Worm (Caenorhabditis elegans) whole organism, young adult: ENCODE measurements around the gene faah-2.
A peak's percentile ranks its signal among the peaks of the same experiment; 100 is the strongest.

ENCODE experiments used
- F10E7.11 ChIP-seq: sonication (generic microtip); optimal IDR thresholded peaks from 2 replicates; lab custom pipeline; 2017; ENCODE audit warnings: mild to moderate bottlenecking, missing genetic modification characterization, moderate library complexity, missing compliant biosample characterization
- F39B2.1 ChIP-seq: fragments of 200-800 bp; sonication (Bioruptor generic); IDR thresholded peaks from 2 replicates; pipeline ENCODE4 v1.3.6; 2022; ENCODE audit warnings: missing genetic modification reagents, missing genetic modification characterization, missing compliant biosample characterization
- F49E8.2 ChIP-seq: sonication (generic microtip); optimal IDR thresholded peaks from 3 replicates; lab custom pipeline; 2017; ENCODE audit warnings: missing genetic modification characterization, mild to moderate bottlenecking, missing compliant biosample characterization, antibody characterized with exemption, moderate library complexity; ENCODE audit not compliant: insufficient read depth
- F52B5.7 ChIP-seq: sonication (generic microtip); optimal IDR thresholded peaks from 2 replicates; lab custom pipeline; 2016; ENCODE audit warnings: mild to moderate bottlenecking, missing genetic modification characterization, missing compliant biosample characterization
- F57A8.1 ChIP-seq: fragments of 200-800 bp; sonication (Bioruptor generic); optimal IDR thresholded peaks from 2 replicates; lab custom pipeline; 2018; ENCODE audit warnings: mild to moderate bottlenecking, missing genetic modification characterization, moderate library complexity, missing compliant biosample characterization
- F57C9.4 ChIP-seq: sonication (generic microtip); optimal IDR thresholded peaks from 2 replicates; lab custom pipeline; 2017; ENCODE audit warnings: mild to moderate bottlenecking, missing genetic modification characterization, missing compliant biosample characterization
- ZK185.1 ChIP-seq: sonication (generic microtip); optimal IDR thresholded peaks from 2 replicates; lab custom pipeline; 2016; ENCODE audit warnings: mild to moderate bottlenecking, missing genetic modification characterization, missing compliant biosample characterization; ENCODE audit not compliant: poor library complexity, severe bottlenecking
- aptf-3 ChIP-seq: fragments of 200-800 bp; sonication (Bioruptor generic); IDR thresholded peaks from 2 replicates; pipeline ENCODE4 v1.3.6; 2022; ENCODE audit warnings: missing genetic modification characterization, missing compliant biosample characterization
- athp-1 ChIP-seq: sonication (generic microtip); optimal IDR thresholded peaks from 2 replicates; lab custom pipeline; 2017; ENCODE audit warnings: mild to moderate bottlenecking, missing genetic modification characterization, missing compliant biosample characterization
- attf-3 ChIP-seq: fragments of 200-800 bp; sonication (Bioruptor generic); conservative IDR thresholded peaks from 2 replicates; pipeline ENCODE4 v1.3.6; 2022; ENCODE audit warnings: missing genetic modification reagents, missing genetic modification characterization, missing compliant biosample characterization
- ccch-3 ChIP-seq: fragments of 200-800 bp; sonication (Bioruptor generic); optimal IDR thresholded peaks from 2 replicates; lab custom pipeline; 2018; ENCODE audit warnings: mild to moderate bottlenecking, missing genetic modification characterization, missing compliant biosample characterization
- cebp-1 ChIP-seq, 2 experiments: fragments of 200-800 bp in 1 of 2; sonication (Bioruptor generic) in 1 of 2; sonication (generic microtip) in 1 of 2; IDR thresholded peaks in 1 of 2; optimal IDR thresholded peaks in 1 of 2; 2 replicates each; pipeline versions ENCODE4 v1.3.6 to Lab custom; 2017 to 2022; ENCODE audit warnings: missing compliant biosample characterization in 2 of 2, missing genetic modification characterization in 2 of 2, mild to moderate bottlenecking in 1 of 2, missing genetic modification reagents in 1 of 2, moderate library complexity in 1 of 2
- ceh-27 ChIP-seq: fragments of 200-800 bp; sonication (Bioruptor generic); optimal IDR thresholded peaks from 2 replicates; lab custom pipeline; 2018; ENCODE audit warnings: mild to moderate bottlenecking, missing genetic modification characterization, moderate library complexity, missing compliant biosample characterization
- ceh-79 ChIP-seq: sonication (generic microtip); optimal IDR thresholded peaks from 2 replicates; lab custom pipeline; 2017; ENCODE audit warnings: mild to moderate bottlenecking, missing genetic modification characterization, missing compliant biosample characterization
- chd-7 ChIP-seq: sonication (generic microtip); optimal IDR thresholded peaks from 2 replicates; lab custom pipeline; 2016; ENCODE audit warnings: mild to moderate bottlenecking, missing genetic modification characterization, moderate library complexity, missing compliant biosample characterization
- die-1 ChIP-seq: sonication (generic microtip); optimal IDR thresholded peaks from 2 replicates; lab custom pipeline; 2016; ENCODE audit warnings: missing genotype, mild to moderate bottlenecking, missing genetic modification characterization, missing compliant biosample characterization
- dox-1 ChIP-seq: fragments of 200-800 bp; sonication (Bioruptor generic); IDR thresholded peaks from 2 replicates; pipeline ENCODE4 v1.3.6; 2022; ENCODE audit warnings: missing genetic modification reagents, missing genetic modification characterization, missing compliant biosample characterization
- dpff-1 ChIP-seq: sonication (generic microtip); optimal IDR thresholded peaks from 2 replicates; lab custom pipeline; 2017; ENCODE audit warnings: mild to moderate bottlenecking, missing genetic modification characterization, missing compliant biosample characterization
- dpl-1 ChIP-seq: fragments of 150-350 bp; optimal IDR thresholded peaks from 2 replicates; lab custom pipeline; 2014; ENCODE audit warnings: missing biosample characterization, missing genetic modification reagents, missing genetic modification characterization
- egrh-3 ChIP-seq: fragments of 200-800 bp; sonication (Bioruptor generic); IDR thresholded peaks from 2 replicates; pipeline ENCODE4 v1.3.6; 2022; ENCODE audit warnings: missing genetic modification reagents, missing genetic modification characterization, missing compliant biosample characterization
- ekl-4 ChIP-seq: fragments of 200-800 bp; sonication (Bioruptor generic); IDR thresholded peaks from 2 replicates; pipeline ENCODE4 v1.3.6; 2022; ENCODE audit warnings: missing genetic modification reagents, missing genetic modification characterization, missing compliant biosample characterization
- gei-17 ChIP-seq: fragments of 200-800 bp; sonication (Bioruptor generic); optimal IDR thresholded peaks from 2 replicates; lab custom pipeline; 2018; ENCODE audit warnings: mild to moderate bottlenecking, missing genetic modification characterization, missing compliant biosample characterization
- him-1 ChIP-seq: sonication (generic microtip); optimal IDR thresholded peaks from 2 replicates; lab custom pipeline; 2016; ENCODE audit warnings: missing genotype, missing genetic modification reagents, missing genetic modification characterization, missing compliant biosample characterization
- lag-1 ChIP-seq: fragments of 200-800 bp; sonication (Bioruptor generic); IDR thresholded peaks from 2 replicates; pipeline ENCODE4 v1.3.6; 2022; ENCODE audit warnings: missing genetic modification reagents, missing genetic modification characterization, missing compliant biosample characterization
- lin-26 ChIP-seq: fragments of 200-800 bp; sonication (Bioruptor generic); IDR thresholded peaks from 2 replicates; pipeline ENCODE4 v1.3.6; 2022; ENCODE audit warnings: missing genetic modification reagents, missing genetic modification characterization, missing compliant biosample characterization
- lin-40 ChIP-seq: sonication (generic microtip); optimal IDR thresholded peaks from 2 replicates; lab custom pipeline; 2016; ENCODE audit warnings: missing genetic modification characterization, mild to moderate bottlenecking, missing compliant biosample characterization, missing genotype, missing genetic modification reagents
- lin-54 ChIP-seq: fragments of 200-800 bp; sonication (Bioruptor generic); optimal IDR thresholded peaks from 2 replicates; lab custom pipeline; 2018; ENCODE audit warnings: mild to moderate bottlenecking, missing genetic modification characterization, missing compliant biosample characterization
- lir-1 ChIP-seq: fragments of 200-800 bp; sonication (Bioruptor generic); conservative IDR thresholded peaks from 2 replicates; pipeline ENCODE4 v1.3.6; 2022; ENCODE audit warnings: missing genetic modification reagents, missing genetic modification characterization, missing compliant biosample characterization
- madf-10 ChIP-seq: sonication (generic microtip); optimal IDR thresholded peaks from 2 replicates; lab custom pipeline; 2016; ENCODE audit warnings: mild to moderate bottlenecking, missing genetic modification characterization, missing compliant biosample characterization
- nfya-2 ChIP-seq: fragments of 200-800 bp; sonication (Bioruptor generic); IDR thresholded peaks from 2 replicates; pipeline ENCODE4 v1.3.6; 2022; ENCODE audit warnings: missing genetic modification reagents, missing genetic modification characterization, missing compliant biosample characterization
- nhr-120 ChIP-seq: fragments of 200-800 bp; sonication (Bioruptor generic); IDR thresholded peaks from 2 replicates; pipeline ENCODE4 v1.3.6; 2022; ENCODE audit warnings: missing genetic modification characterization, missing compliant biosample characterization
- rcor-1 ChIP-seq: fragments of 200-800 bp; sonication (Bioruptor generic); IDR thresholded peaks from 2 replicates; pipeline ENCODE4 v1.3.6; 2022; ENCODE audit warnings: missing genetic modification reagents, missing genetic modification characterization, missing compliant biosample characterization
- rec-8 ChIP-seq, 2 experiments: sonication (generic microtip); optimal IDR thresholded peaks; 2 replicates each; lab custom pipeline; 2016; ENCODE audit warnings: mild to moderate bottlenecking in 2 of 2, missing genetic modification characterization in 2 of 2, missing genetic modification reagents in 2 of 2, missing genotype in 2 of 2, missing biosample characterization in 1 of 2, missing compliant biosample characterization in 1 of 2, moderate library complexity in 1 of 2
- repo-1 ChIP-seq: sonication (generic microtip); optimal IDR thresholded peaks from 2 replicates; lab custom pipeline; 2017; ENCODE audit warnings: mild to moderate bottlenecking, missing genetic modification characterization, missing compliant biosample characterization
- somi-1 ChIP-seq: fragments of 200-800 bp; sonication (Bioruptor generic); optimal IDR thresholded peaks from 2 replicates; lab custom pipeline; 2018; ENCODE audit warnings: mild to moderate bottlenecking, missing genetic modification characterization, missing compliant biosample characterization
- sptf-2 ChIP-seq: fragments of 200-800 bp; sonication (Bioruptor generic); optimal IDR thresholded peaks from 2 replicates; lab custom pipeline; 2018; ENCODE audit warnings: mild to moderate bottlenecking, missing genetic modification characterization, missing compliant biosample characterization
- tbp1 ChIP-seq: fragments of 200-800 bp; sonication (Bioruptor generic); optimal IDR thresholded peaks from 2 replicates; lab custom pipeline; 2018; ENCODE audit warnings: mild to moderate bottlenecking, missing genetic modification characterization, missing compliant biosample characterization
- unc-62 ChIP-seq: fragments of 150-350 bp; optimal IDR thresholded peaks from 2 replicates; lab custom pipeline; 2014; ENCODE audit warnings: missing biosample characterization, missing genetic modification reagents, missing genetic modification characterization
- xnd-1 ChIP-seq: sonication (generic microtip); optimal IDR thresholded peaks from 2 replicates; lab custom pipeline; 2016; ENCODE audit warnings: missing genotype, missing genetic modification reagents, missing genetic modification characterization, missing compliant biosample characterization
- ztf-18 ChIP-seq: sonication (generic microtip); optimal IDR thresholded peaks from 2 replicates; lab custom pipeline; 2016; ENCODE audit warnings: missing genotype, mild to moderate bottlenecking, missing genetic modification characterization, missing compliant biosample characterization
- ztf-25 ChIP-seq: fragments of 200-800 bp; sonication (Bioruptor generic); IDR thresholded peaks from 2 replicates; pipeline ENCODE4 v1.3.6; 2022; ENCODE audit warnings: missing genetic modification reagents, missing genetic modification characterization, missing compliant biosample characterization
- ztf-3 ChIP-seq: fragments of 200-800 bp; sonication (Bioruptor generic); optimal IDR thresholded peaks from 2 replicates; lab custom pipeline; 2018; ENCODE audit warnings: mild to moderate bottlenecking, missing genetic modification characterization, missing compliant biosample characterization

faah-2 gene

DNA sequence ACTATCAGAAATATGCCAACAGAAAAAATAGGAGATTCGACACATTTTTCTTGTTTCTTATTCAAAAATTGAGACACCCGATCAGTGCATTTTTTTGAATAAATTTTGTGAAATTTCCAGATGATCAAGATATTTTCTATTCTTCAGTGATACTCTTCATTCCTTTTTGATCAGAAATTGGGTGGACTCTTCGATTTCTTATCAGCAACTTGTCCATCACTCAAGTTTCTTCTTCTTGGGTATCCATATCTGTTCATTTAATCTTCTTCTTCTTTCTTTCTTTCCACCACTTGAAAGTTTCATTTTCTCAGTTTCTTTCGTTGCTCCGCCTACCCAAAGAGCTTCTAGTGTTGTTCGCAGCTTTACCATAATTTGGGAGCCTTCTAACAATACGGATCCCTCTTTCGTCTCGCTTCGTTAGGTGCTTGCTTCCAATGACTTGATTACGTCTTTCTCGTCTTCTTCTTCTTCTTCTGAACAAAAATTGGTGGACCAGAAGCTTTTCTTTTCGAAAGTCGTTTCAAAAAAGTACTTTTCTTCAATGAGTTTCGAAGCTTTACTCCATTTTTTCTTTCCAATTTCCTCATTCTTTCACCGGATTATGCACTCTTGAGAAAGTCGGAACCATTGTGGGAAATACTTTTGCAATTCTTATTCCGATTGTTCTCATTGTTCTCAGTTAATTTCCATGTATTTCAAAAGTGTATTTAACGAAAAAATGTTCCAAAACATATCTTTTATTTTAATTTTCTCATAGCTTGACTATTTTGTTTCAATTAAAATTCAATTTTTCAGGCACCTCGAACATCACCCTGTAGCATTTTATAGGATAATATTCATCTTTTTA, 23.7 kb downstream of the faah-2 start, which contains the start of gene pct-1:
Gene pct-1, plus strand, starts transcription at position 797 of the 847 bp plus-strand sequence.
- TF ChIP-seq ztf-18: no peak
- no peak for TF ChIP-seq tbp1
- TF ChIP-seq lir-1: no peak
- no peak for TF ChIP-seq ekl-4 (GFP tag; lab: Robert Waterston, UW)
- TF ChIP-seq ZK185.1 (tag; lab: Kevin White, UChicago): no peak
- TF ChIP-seq rec-8 (tag; optimal IDR thresholded peaks at IDR 0.05; lab: Kevin White, UChicago): no peak
- no peak for TF ChIP-seq gei-17
- TF ChIP-seq rcor-1: no peak
- TF ChIP-seq ccch-3: no peak
- TF ChIP-seq F52B5.7 (tag; lab: Kevin White, UChicago): no peak
- TF ChIP-seq nhr-120 (GFP tag; lab: Robert Waterston, UW): no peak
- no peak for TF ChIP-seq sptf-2 (GFP tag; lab: Kevin White, UChicago)
- TF ChIP-seq him-1 (tag; lab: Kevin White, UChicago): no peak
- no peak for TF ChIP-seq lin-54 (GFP tag; lab: Kevin White, UChicago)
- TF ChIP-seq dox-1 (GFP tag; lab: Robert Waterston, UW): no peak
- no peak for TF ChIP-seq ztf-25 (GFP tag; lab: Robert Waterston, UW)
- TF ChIP-seq F57A8.1 (GFP tag; lab: Kevin White, UChicago): no peak
- TF ChIP-seq F57C9.4 (tag; lab: Kevin White, UChicago): no peak
- TF ChIP-seq ceh-79 (tag; lab: Kevin White, UChicago): no peak
- no peak for TF ChIP-seq dpff-1 (tag; lab: Kevin White, UChicago)

DNA sequence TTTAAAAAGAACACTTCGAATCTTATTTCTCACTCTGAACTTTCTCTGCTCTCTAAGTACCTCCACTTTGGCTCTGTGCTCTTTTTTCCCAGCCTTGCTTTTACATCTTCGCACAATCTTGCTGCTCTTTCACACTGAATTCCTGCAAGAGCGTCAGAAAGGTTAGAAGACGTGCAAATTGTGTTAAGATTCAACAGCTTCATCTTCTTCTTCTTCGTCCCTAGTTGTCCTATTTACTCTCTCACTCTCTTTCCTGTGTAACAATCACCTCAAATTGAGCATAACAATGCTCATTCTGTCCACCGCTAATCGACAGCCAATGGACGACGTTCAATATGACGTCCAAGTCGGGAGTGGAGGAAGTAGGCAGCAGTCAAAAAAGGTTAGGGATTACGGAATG, 29.2 kb downstream of the faah-2 start:
- no peak for TF ChIP-seq ekl-4 (GFP tag; lab: Robert Waterston, UW)
- no peak for TF ChIP-seq ztf-3 (GFP tag; lab: Kevin White, UChicago)

DNA sequence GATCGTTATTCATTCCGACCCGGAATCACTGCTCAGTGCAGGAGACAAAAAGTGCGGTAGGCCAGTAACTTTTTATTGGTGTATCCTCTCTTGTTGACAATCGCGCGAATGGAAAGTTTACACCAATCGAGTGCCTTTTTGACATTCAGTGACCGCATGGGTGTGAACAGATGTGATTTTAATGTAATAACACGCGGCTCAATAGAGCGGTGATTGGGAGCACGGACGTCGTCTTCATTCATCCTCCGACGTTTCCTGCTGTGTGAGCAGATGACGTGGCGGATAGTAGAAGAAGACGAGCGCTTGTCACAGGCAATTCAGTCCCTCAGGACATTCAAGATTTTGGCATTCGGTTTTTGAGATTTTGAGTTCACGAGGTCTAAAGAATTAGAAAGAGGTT, 30.3 kb downstream of the faah-2 start:
- TF ChIP-seq repo-1 (tag; lab: Kevin White, UChicago) (no peak), madf-10 (tag; lab: Kevin White, UChicago) (no peak), F39B2.1 (GFP tag; lab: Robert Waterston, UW) (no peak), somi-1 (GFP tag; lab: Kevin White, UChicago) (no peak), F52B5.7 (tag; lab: Kevin White, UChicago) (no peak), F10E7.11 (tag; lab: Kevin White, UChicago) (no peak), F49E8.2 (tag; lab: Kevin White, UChicago) (no peak), dox-1 (GFP tag; lab: Robert Waterston, UW) (no peak), cebp-1 (GFP tag; IDR thresholded peaks at IDR 0.05; lab: Robert Waterston, UW) (no peak), cebp-1 (tag; optimal IDR thresholded peaks at IDR 0.05; lab: Kevin White, UChicago) (no peak), ceh-27 (GFP tag; lab: Kevin White, UChicago) (no peak), athp-1 (tag; lab: Kevin White, UChicago) (no peak)
- TF ChIP-seq, all 124 proteins: peak for 0

DNA sequence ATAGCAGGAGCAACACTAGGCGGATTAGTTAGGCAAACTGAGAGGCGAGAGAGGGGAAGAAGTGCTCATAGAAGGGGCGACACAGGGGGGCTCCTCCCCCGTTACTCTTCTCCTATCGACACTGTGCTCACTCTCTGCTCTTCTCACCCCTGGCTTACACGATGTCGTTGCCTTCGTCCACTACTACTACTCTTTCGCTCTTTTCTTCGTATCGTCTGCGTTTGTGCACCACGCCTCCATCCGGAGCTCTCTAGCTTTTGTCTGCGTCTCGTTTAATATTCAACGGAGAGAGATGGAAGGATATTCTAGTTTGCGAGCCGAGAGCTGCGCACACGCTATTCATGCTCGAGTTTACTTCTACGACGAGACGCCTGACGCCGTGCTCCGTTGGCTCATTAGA, 31.1 kb downstream of the faah-2 start:
- TF ChIP-seq xnd-1 (no peak), lin-26 (no peak), nfya-2 (no peak), repo-1 (tag; lab: Kevin White, UChicago) (no peak), lin-40 (tag; lab: Kevin White, UChicago) (no peak), aptf-3 (no peak), die-1 (tag; lab: Kevin White, UChicago) (no peak), chd-7 (tag; lab: Kevin White, UChicago) (peak; percentile 15), dpl-1 (GFP tag; lab: Kevin White, UChicago) (no peak), egrh-3 (GFP tag; lab: Robert Waterston, UW) (0 out of 2 replicates have a peak, but pooled peaks have one; percentile 16), lag-1 (GFP tag; lab: Robert Waterston, UW) (no peak), unc-62 (no peak), cebp-1 (GFP tag; IDR thresholded peaks at IDR 0.05; lab: Robert Waterston, UW) (no peak), cebp-1 (tag; optimal IDR thresholded peaks at IDR 0.05; lab: Kevin White, UChicago) (peak; percentile 11), attf-3 (no peak)
